Worm (Caenorhabditis elegans) whole organism, L3 larva: Measurements from ENCODE around the gene moc-5.

ENCODE experiments used
- R02D3.7 ChIP-seq: fragments of 150-350 bp; optimal IDR thresholded peaks from 2 replicates; lab custom pipeline; 2014; ENCODE audit warnings: missing biosample characterization, missing genetic modification characterization
- ZK546.5 ChIP-seq: sonication (generic microtip); optimal IDR thresholded peaks from 2 replicates; lab custom pipeline; 2017; ENCODE audit warnings: missing biosample characterization, missing genetic modification characterization
- ama-1 ChIP-seq: fragments of 150-350 bp; optimal IDR thresholded peaks from 2 replicates; lab custom pipeline; 2018
- ceh-16 ChIP-seq: sonication (generic microtip); optimal IDR thresholded peaks from 2 replicates; lab custom pipeline; 2017; ENCODE audit warnings: missing biosample characterization, missing genetic modification characterization
- ceh-28 ChIP-seq: fragments of 150-350 bp; optimal IDR thresholded peaks from 2 replicates; lab custom pipeline; 2014; ENCODE audit warnings: missing biosample characterization, missing genetic modification reagents, missing genetic modification characterization
- egl-5 ChIP-seq: fragments of 150-350 bp; optimal IDR thresholded peaks from 2 replicates; lab custom pipeline; 2017; ENCODE audit warnings: missing biosample characterization, missing genetic modification reagents, missing genetic modification characterization, inconsistent platforms
- elt-1 ChIP-seq: fragments of 150-350 bp; optimal IDR thresholded peaks from 2 replicates; lab custom pipeline; 2014; ENCODE audit warnings: missing biosample characterization, missing genetic modification characterization
- elt-2 ChIP-seq: sonication (generic microtip); optimal IDR thresholded peaks from 2 replicates; lab custom pipeline; 2016; ENCODE audit warnings: missing genetic modification reagents, mild to moderate bottlenecking, missing genetic modification characterization, missing compliant biosample characterization
- elt-3 ChIP-seq, 3 experiments: fragments of 150-350 bp in 1 of 3; sonication (generic microtip) in 2 of 3; optimal IDR thresholded peaks; 2 replicates in 2 of 3; 4 replicates in 1 of 3; lab custom pipeline; 2014 to 2017; ENCODE audit warnings: missing biosample characterization in 3 of 3, missing genetic modification characterization in 3 of 3
- eor-1 ChIP-seq, 2 experiments: fragments of 150-350 bp; optimal IDR thresholded peaks; 2 replicates each; lab custom pipeline; 2014 to 2018; ENCODE audit warnings: missing biosample characterization in 2 of 2, missing genetic modification characterization in 2 of 2
- fos-1 ChIP-seq: fragments of 150-350 bp; optimal IDR thresholded peaks from 2 replicates; lab custom pipeline; 2014; ENCODE audit warnings: missing biosample characterization, missing genetic modification characterization
- hmg-11 ChIP-seq: sonication (generic microtip); optimal IDR thresholded peaks from 2 replicates; lab custom pipeline; 2016; ENCODE audit warnings: missing genetic modification characterization, missing compliant biosample characterization
- jun-1 ChIP-seq: fragments of 150-350 bp; optimal IDR thresholded peaks from 2 replicates; lab custom pipeline; 2014; ENCODE audit warnings: missing biosample characterization, missing genetic modification reagents, missing genetic modification characterization
- lin-39 ChIP-seq: fragments of 150-350 bp; optimal IDR thresholded peaks from 2 replicates; lab custom pipeline; 2018; ENCODE audit warnings: missing biosample characterization, missing genetic modification reagents, missing genetic modification characterization
- mdl-1 ChIP-seq: fragments of 150-350 bp; optimal IDR thresholded peaks from 2 replicates; lab custom pipeline; 2014; ENCODE audit warnings: missing biosample characterization, missing genetic modification characterization
- mml-1 ChIP-seq: fragments of 150-350 bp; sonication (generic microtip); optimal IDR thresholded peaks from 3 replicates; lab custom pipeline; 2014; ENCODE audit warnings: missing biosample characterization, missing genetic modification characterization
- nfya-1 ChIP-seq: sonication (generic microtip); optimal IDR thresholded peaks from 2 replicates; lab custom pipeline; 2017; ENCODE audit warnings: missing genetic modification characterization, mild to moderate bottlenecking, missing compliant biosample characterization, antibody characterized with exemption, moderate library complexity; ENCODE audit not compliant: insufficient read depth
- nhr-11 ChIP-seq: fragments of 150-350 bp; optimal IDR thresholded peaks from 2 replicates; lab custom pipeline; 2014; ENCODE audit warnings: missing biosample characterization, missing genetic modification characterization
- nhr-12 ChIP-seq: fragments of 150-350 bp; optimal IDR thresholded peaks from 2 replicates; lab custom pipeline; 2014; ENCODE audit warnings: missing biosample characterization, missing genetic modification characterization
- nhr-23 ChIP-seq: fragments of 150-350 bp; optimal IDR thresholded peaks from 2 replicates; lab custom pipeline; 2014; ENCODE audit warnings: missing biosample characterization, missing genetic modification reagents, missing genetic modification characterization
- nhr-25 ChIP-seq: sonication (generic microtip); optimal IDR thresholded peaks from 2 replicates; lab custom pipeline; 2017; ENCODE audit warnings: missing biosample characterization, missing genetic modification characterization
- nhr-43 ChIP-seq: sonication (generic microtip); optimal IDR thresholded peaks from 2 replicates; lab custom pipeline; 2016; ENCODE audit warnings: mild to moderate bottlenecking, missing genetic modification characterization, missing compliant biosample characterization; ENCODE audit not compliant: poor library complexity, severe bottlenecking
- nhr-67 ChIP-seq: fragments of 150-350 bp; optimal IDR thresholded peaks from 2 replicates; lab custom pipeline; 2014; ENCODE audit warnings: missing biosample characterization, missing genetic modification characterization
- nhr-76 ChIP-seq: fragments of 150-350 bp; sonication (generic microtip); optimal IDR thresholded peaks from 5 replicates; lab custom pipeline; 2014; ENCODE audit warnings: missing biosample characterization, missing genetic modification characterization
- nhr-77 ChIP-seq: fragments of 150-350 bp; optimal IDR thresholded peaks from 2 replicates; lab custom pipeline; 2014; ENCODE audit warnings: missing biosample characterization, missing genetic modification characterization
- pha-4 ChIP-seq: fragments of 150-350 bp; optimal IDR thresholded peaks from 2 replicates; lab custom pipeline; 2014; ENCODE audit warnings: missing biosample characterization, missing genetic modification reagents, missing genetic modification characterization
- pqm-1 ChIP-seq: fragments of 150-350 bp; optimal IDR thresholded peaks from 2 replicates; lab custom pipeline; 2017; ENCODE audit warnings: missing biosample characterization, missing genetic modification characterization, inconsistent platforms
- skn-1 ChIP-seq: fragments of 150-350 bp; optimal IDR thresholded peaks from 2 replicates; lab custom pipeline; 2014; ENCODE audit warnings: missing biosample characterization, missing genetic modification characterization
- snpc-4 ChIP-seq: fragments of 150-350 bp; optimal IDR thresholded peaks from 2 replicates; lab custom pipeline; 2014; ENCODE audit warnings: missing biosample characterization, missing genetic modification characterization
- unc-39 ChIP-seq: sonication (generic microtip); optimal IDR thresholded peaks from 4 replicates; lab custom pipeline; 2017; ENCODE audit warnings: missing biosample characterization, missing genetic modification characterization
- unc-62 ChIP-seq: fragments of 150-350 bp; sonication (generic microtip); optimal IDR thresholded peaks from 4 replicates; lab custom pipeline; 2014; ENCODE audit warnings: missing biosample characterization, missing genetic modification reagents, missing genetic modification characterization
- zag-1 ChIP-seq: fragments of 150-350 bp; optimal IDR thresholded peaks from 2 replicates; lab custom pipeline; 2014; ENCODE audit warnings: missing biosample characterization, missing genetic modification characterization
- ztf-11 ChIP-seq: fragments of 150-350 bp; optimal IDR thresholded peaks from 2 replicates; lab custom pipeline; 2014; ENCODE audit warnings: missing biosample characterization, missing genetic modification characterization

moc-5 gene

ce11 chrX:9550519-9550918 lies 15.3 kb downstream of the moc-5 start:
- no peak for TF ChIP-seq nhr-76 (tag; lab: Kevin White, UChicago)
- peak; percentile 66 for TF ChIP-seq elt-2
- no peak for TF ChIP-seq snpc-4
- TF ChIP-seq R02D3.7 (tag; lab: Kevin White, UChicago), result no peak
- peak; percentile 46 for TF ChIP-seq pqm-1 (tag; lab: Kevin White, UChicago)

ce11 chrX:9549657-9550369 lies 16.0 kb downstream of the moc-5 start:
- TF ChIP-seq ztf-11 (tag; lab: Kevin White, UChicago) (no peak), mml-1 (tag; lab: Kevin White, UChicago) (no peak), skn-1 (peak; percentile 10), lin-39 (tag; lab: Kevin White, UChicago) (peak; percentile 19), egl-5 (tag; lab: Kevin White, UChicago) (peak; percentile 40)

ce11 chrX:9548890-9549289 lies 16.9 kb downstream of the moc-5 start:
- TF ChIP-seq elt-1 (tag; lab: Kevin White, UChicago), result peak; percentile 93
- TF ChIP-seq lin-39 (tag; lab: Kevin White, UChicago), result peak; percentile 22
- TF ChIP-seq nfya-1 (tag; lab: Kevin White, UChicago), result peak; percentile 25
- peak; percentile 95 for TF ChIP-seq nhr-25 (tag; lab: Kevin White, UChicago)
- no peak for TF ChIP-seq unc-62 (GFP tag; lab: Kevin White, UChicago)
- TF ChIP-seq nhr-23 (tag; lab: Kevin White, UChicago), result peak; percentile 68
- TF ChIP-seq jun-1, result peak; percentile 40
- TF ChIP-seq elt-2, result peak; percentile 40
- TF ChIP-seq ceh-16 (tag; lab: Kevin White, UChicago), result peak; percentile 20
- peak; percentile 67 for TF ChIP-seq nhr-43 (tag; lab: Kevin White, UChicago)
- no peak for TF ChIP-seq fos-1
- TF ChIP-seq nhr-77 (tag; lab: Kevin White, UChicago), result no peak

- TF ChIP-seq pha-4 (peak; percentile 71), nhr-12 (no peak), ama-1 (no peak), elt-3 (tag; optimal IDR thresholded peaks at IDR 0.05; lab: Kevin White, UChicago) (no peak), skn-1 (no peak), ceh-28 (tag; lab: Kevin White, UChicago) (no peak), nhr-43 (tag; lab: Kevin White, UChicago) (no peak), nhr-11 (tag; lab: Kevin White, UChicago) (no peak), nhr-77 (tag; lab: Kevin White, UChicago) (no peak), nfya-1 (tag; lab: Kevin White, UChicago) (no peak), eor-1 (tag; optimal IDR thresholded peaks at IDR 0.05; lab: Kevin White, UChicago) (no peak), ZK546.5 (tag; lab: Kevin White, UChicago) (no peak), lin-39 (tag; lab: Kevin White, UChicago) (no peak), nhr-25 (tag; lab: Kevin White, UChicago) (peak; percentile 84), mml-1 (tag; lab: Kevin White, UChicago) (no peak), egl-5 (tag; lab: Kevin White, UChicago) (no peak), jun-1 (no peak), pqm-1 (tag; lab: Kevin White, UChicago) (no peak), zag-1 (tag; lab: Kevin White, UChicago) (no peak), nhr-23 (tag; lab: Kevin White, UChicago) (peak; percentile 24)
These were observed 17.6 kb downstream of the moc-5 start for ce11 chrX:9548011-9548795.

- TF ChIP-seq pqm-1 (tag; lab: Kevin White, UChicago) (peak; percentile 81), R02D3.7 (tag; lab: Kevin White, UChicago) (peak; percentile 15), jun-1 (no peak), lin-39 (tag; lab: Kevin White, UChicago) (peak; percentile 8), nhr-23 (tag; lab: Kevin White, UChicago) (peak; percentile 80), nhr-25 (tag; lab: Kevin White, UChicago) (peak; percentile 94), egl-5 (tag; lab: Kevin White, UChicago) (no peak), nhr-43 (tag; lab: Kevin White, UChicago) (peak; percentile 82), nhr-11 (tag; lab: Kevin White, UChicago) (no peak), nhr-67 (no peak), elt-3 (tag; optimal IDR thresholded peaks at IDR 0.05; lab: Kevin White, UChicago) (peak; percentile 18 to 71 (median 58)), eor-1 (tag; optimal IDR thresholded peaks at IDR 0.05; lab: Kevin White, UChicago) (no peak), unc-62 (GFP tag; lab: Kevin White, UChicago) (peak; percentile 97), mdl-1 (tag; lab: Kevin White, UChicago) (no peak), fos-1 (no peak), ama-1 (no peak), elt-2 (peak; percentile 65), unc-39 (tag; lab: Kevin White, UChicago) (no peak), ceh-28 (tag; lab: Kevin White, UChicago) (peak; percentile 38), skn-1 (peak; percentile 13), hmg-11 (no peak), nfya-1 (tag; lab: Kevin White, UChicago) (peak; percentile 60), pha-4 (peak; percentile 48)
- TF ChIP-seq, all 47 proteins: peak for 13
These were observed 18.5 kb downstream of the moc-5 start for ce11 chrX:9547264-9547751.
